Worm (Caenorhabditis elegans) whole organism, young adult: ENCODE data around the gene F10E9.4.

Experiments
- B0019.2 ChIP-seq: fragments of 200-800 bp; sonication (Bioruptor generic); conservative IDR thresholded peaks from 2 replicates; pipeline ENCODE4 v1.3.6; 2022; ENCODE audit warnings: missing genetic modification reagents, missing genetic modification characterization, missing compliant biosample characterization
- B0035.1 ChIP-seq: sonication (generic microtip); optimal IDR thresholded peaks from 2 replicates; lab custom pipeline; 2016; ENCODE audit warnings: missing genetic modification characterization, mild to moderate bottlenecking, missing compliant biosample characterization, missing genotype, missing genetic modification reagents
- F10E7.11 ChIP-seq: sonication (generic microtip); optimal IDR thresholded peaks from 2 replicates; lab custom pipeline; 2017; ENCODE audit warnings: mild to moderate bottlenecking, missing genetic modification characterization, moderate library complexity, missing compliant biosample characterization
- F22D6.2 ChIP-seq: sonication (generic microtip); optimal IDR thresholded peaks from 2 replicates; lab custom pipeline; 2016; ENCODE audit warnings: mild to moderate bottlenecking, missing genetic modification characterization, missing compliant biosample characterization
- F23B12.7 ChIP-seq: sonication (generic microtip); optimal IDR thresholded peaks from 2 replicates; lab custom pipeline; 2017; ENCODE audit warnings: missing genetic modification characterization, mild to moderate bottlenecking, missing compliant biosample characterization, antibody characterized with exemption, moderate library complexity; ENCODE audit not compliant: insufficient read depth
- F37B4.10 ChIP-seq: fragments of 200-800 bp; sonication (Bioruptor generic); IDR thresholded peaks from 2 replicates; pipeline ENCODE4 v1.3.6; 2022; ENCODE audit warnings: missing genetic modification characterization, missing compliant biosample characterization
- F52B5.7 ChIP-seq: sonication (generic microtip); optimal IDR thresholded peaks from 2 replicates; lab custom pipeline; 2016; ENCODE audit warnings: mild to moderate bottlenecking, missing genetic modification characterization, missing compliant biosample characterization
- K12H6.12 ChIP-seq: fragments of 200-800 bp; sonication (Bioruptor generic); optimal IDR thresholded peaks from 2 replicates; lab custom pipeline; 2018; ENCODE audit warnings: mild to moderate bottlenecking, missing genetic modification characterization, missing compliant biosample characterization
- T26A5.8 ChIP-seq: sonication (generic microtip); optimal IDR thresholded peaks from 2 replicates; lab custom pipeline; 2016; ENCODE audit warnings: missing genetic modification characterization, missing compliant biosample characterization
- Y56A3A.18 ChIP-seq: fragments of 200-800 bp; sonication (Bioruptor generic); IDR thresholded peaks from 2 replicates; pipeline ENCODE4 v1.3.6; 2022; ENCODE audit warnings: missing genetic modification reagents, missing genetic modification characterization, missing compliant biosample characterization
- Y79H2A.3 ChIP-seq: fragments of 200-800 bp; sonication (Bioruptor generic); conservative IDR thresholded peaks from 2 replicates; pipeline ENCODE4 v1.3.6; 2022; ENCODE audit warnings: missing genetic modification reagents, missing genetic modification characterization, missing compliant biosample characterization
- ZK185.1 ChIP-seq: sonication (generic microtip); optimal IDR thresholded peaks from 2 replicates; lab custom pipeline; 2016; ENCODE audit warnings: mild to moderate bottlenecking, missing genetic modification characterization, missing compliant biosample characterization; ENCODE audit not compliant: poor library complexity, severe bottlenecking
- aptf-2 ChIP-seq: fragments of 200-800 bp; sonication (Bioruptor generic); conservative IDR thresholded peaks from 2 replicates; pipeline ENCODE4 v1.3.6; 2022; ENCODE audit warnings: missing genetic modification reagents, missing genetic modification characterization, missing compliant biosample characterization
- atf-7 ChIP-seq: sonication (generic microtip); optimal IDR thresholded peaks from 2 replicates; lab custom pipeline; 2017; ENCODE audit warnings: mild to moderate bottlenecking, missing genetic modification characterization, missing compliant biosample characterization
- attf-3 ChIP-seq: fragments of 200-800 bp; sonication (Bioruptor generic); conservative IDR thresholded peaks from 2 replicates; pipeline ENCODE4 v1.3.6; 2022; ENCODE audit warnings: missing genetic modification reagents, missing genetic modification characterization, missing compliant biosample characterization
- attf-6 ChIP-seq: fragments of 200-800 bp; sonication (Bioruptor generic); IDR thresholded peaks from 2 replicates; pipeline ENCODE4 v1.3.6; 2022; ENCODE audit warnings: missing genetic modification reagents, missing genetic modification characterization, missing compliant biosample characterization
- bed-1 ChIP-seq: fragments of 200-800 bp; sonication (Bioruptor generic); IDR thresholded peaks from 2 replicates; pipeline ENCODE4 v1.3.6; 2022; ENCODE audit warnings: missing genetic modification reagents, missing genetic modification characterization, missing compliant biosample characterization
- ccch-3 ChIP-seq: fragments of 200-800 bp; sonication (Bioruptor generic); optimal IDR thresholded peaks from 2 replicates; lab custom pipeline; 2018; ENCODE audit warnings: mild to moderate bottlenecking, missing genetic modification characterization, missing compliant biosample characterization
- ceh-27 ChIP-seq: fragments of 200-800 bp; sonication (Bioruptor generic); optimal IDR thresholded peaks from 2 replicates; lab custom pipeline; 2018; ENCODE audit warnings: mild to moderate bottlenecking, missing genetic modification characterization, moderate library complexity, missing compliant biosample characterization
- ceh-58 ChIP-seq: fragments of 200-800 bp; sonication (Bioruptor generic); IDR thresholded peaks from 2 replicates; pipeline ENCODE4 v1.3.6; 2022; ENCODE audit warnings: missing genetic modification characterization, missing compliant biosample characterization
- egl-18 ChIP-seq: fragments of 200-800 bp; sonication (Bioruptor generic); IDR thresholded peaks from 2 replicates; pipeline ENCODE4 v1.3.6; 2022; ENCODE audit warnings: missing genetic modification reagents, missing genetic modification characterization, missing compliant biosample characterization
- hmg-1.2 ChIP-seq: fragments of 200-800 bp; sonication (Bioruptor generic); IDR thresholded peaks from 2 replicates; pipeline ENCODE4 v1.3.6; 2022; ENCODE audit warnings: missing genetic modification reagents, missing genetic modification characterization, missing compliant biosample characterization
- hmg-20 ChIP-seq: fragments of 200-800 bp; sonication (Bioruptor generic); IDR thresholded peaks from 2 replicates; pipeline ENCODE4 v1.3.6; 2022; ENCODE audit warnings: missing genetic modification reagents, missing genetic modification characterization, missing compliant biosample characterization
- let-526 ChIP-seq: fragments of 200-800 bp; sonication (Bioruptor generic); IDR thresholded peaks from 2 replicates; pipeline ENCODE4 v1.3.6; 2022; ENCODE audit warnings: missing genetic modification reagents, missing genetic modification characterization, missing compliant biosample characterization
- lin-26 ChIP-seq: fragments of 200-800 bp; sonication (Bioruptor generic); IDR thresholded peaks from 2 replicates; pipeline ENCODE4 v1.3.6; 2022; ENCODE audit warnings: missing genetic modification reagents, missing genetic modification characterization, missing compliant biosample characterization
- lin-54 ChIP-seq: fragments of 200-800 bp; sonication (Bioruptor generic); optimal IDR thresholded peaks from 2 replicates; lab custom pipeline; 2018; ENCODE audit warnings: mild to moderate bottlenecking, missing genetic modification characterization, missing compliant biosample characterization
- nhr-27 ChIP-seq: fragments of 200-800 bp; sonication (Bioruptor generic); optimal IDR thresholded peaks from 2 replicates; lab custom pipeline; 2018; ENCODE audit warnings: mild to moderate bottlenecking, missing genetic modification characterization, moderate library complexity, missing compliant biosample characterization
- nhr-80 ChIP-seq: sonication (generic microtip); optimal IDR thresholded peaks from 2 replicates; lab custom pipeline; 2016; ENCODE audit warnings: missing genetic modification characterization, missing compliant biosample characterization
- sea-2 ChIP-seq: fragments of 200-800 bp; sonication (Bioruptor generic); IDR thresholded peaks from 2 replicates; pipeline ENCODE4 v1.3.6; 2022; ENCODE audit warnings: missing genetic modification characterization, missing compliant biosample characterization
- snpc-1.1 ChIP-seq: sonication (generic microtip); optimal IDR thresholded peaks from 2 replicates; lab custom pipeline; 2017; ENCODE audit warnings: missing genetic modification characterization, mild to moderate bottlenecking, missing compliant biosample characterization, antibody characterized with exemption, moderate library complexity, missing genotype, missing genetic modification reagents; ENCODE audit not compliant: insufficient read depth
- snpc-1.3 ChIP-seq: sonication (generic microtip); optimal IDR thresholded peaks from 2 replicates; lab custom pipeline; 2017; ENCODE audit warnings: missing genetic modification characterization, mild to moderate bottlenecking, missing compliant biosample characterization, antibody characterized with exemption, moderate library complexity, missing genotype, missing genetic modification reagents; ENCODE audit not compliant: insufficient read depth
- snpc-3.4 ChIP-seq: sonication (generic microtip); optimal IDR thresholded peaks from 2 replicates; lab custom pipeline; 2017; ENCODE audit warnings: missing genetic modification characterization, mild to moderate bottlenecking, missing compliant biosample characterization, antibody characterized with exemption, moderate library complexity, missing genotype, missing genetic modification reagents
- somi-1 ChIP-seq: fragments of 200-800 bp; sonication (Bioruptor generic); optimal IDR thresholded peaks from 2 replicates; lab custom pipeline; 2018; ENCODE audit warnings: mild to moderate bottlenecking, missing genetic modification characterization, missing compliant biosample characterization
- ztf-18 ChIP-seq: sonication (generic microtip); optimal IDR thresholded peaks from 2 replicates; lab custom pipeline; 2016; ENCODE audit warnings: missing genotype, mild to moderate bottlenecking, missing genetic modification characterization, missing compliant biosample characterization
- ztf-3 ChIP-seq: fragments of 200-800 bp; sonication (Bioruptor generic); optimal IDR thresholded peaks from 2 replicates; lab custom pipeline; 2018; ENCODE audit warnings: mild to moderate bottlenecking, missing genetic modification characterization, missing compliant biosample characterization

The F10E9.4 gene

ce11 chrIII:8283525-8283924 is 24.8 kb upstream of the F10E9.4 start:
- TF ChIP-seq ztf-3 (GFP tag; lab: Kevin White, UChicago) (no peak), atf-7 (tag; lab: Kevin White, UChicago) (no peak), F52B5.7 (no peak), attf-6 (GFP tag; lab: Robert Waterston, UW) (no peak), let-526 (GFP tag; lab: Robert Waterston, UW) (no peak), somi-1 (GFP tag; lab: Kevin White, UChicago) (no peak), nhr-27 (no peak), B0035.1 (no peak), lin-54 (no peak), T26A5.8 (tag; lab: Kevin White, UChicago) (no peak), lin-26 (GFP tag; lab: Robert Waterston, UW) (no peak), attf-3 (GFP tag; lab: Robert Waterston, UW) (no peak), ZK185.1 (tag; lab: Kevin White, UChicago) (no peak), ceh-58 (GFP tag; lab: Robert Waterston, UW) (no peak), Y79H2A.3 (GFP tag; lab: Robert Waterston, UW) (no peak)

ce11 chrIII:8286003-8286402 is 22.3 kb upstream of the F10E9.4 start:
- TF ChIP-seq hmg-20 (GFP tag; lab: Robert Waterston, UW) (no peak), ceh-27 (GFP tag; lab: Kevin White, UChicago) (peak; percentile 18)

- TF ChIP-seq nhr-80 (tag; lab: Kevin White, UChicago) = no peak
- TF ChIP-seq F10E7.11 (tag; lab: Kevin White, UChicago) = no peak
- no peak for TF ChIP-seq attf-3 (GFP tag; lab: Robert Waterston, UW)
- TF ChIP-seq F22D6.2 (tag; lab: Kevin White, UChicago) = no peak
- TF ChIP-seq aptf-2 = no peak
- no peak for TF ChIP-seq F23B12.7 (tag; lab: Kevin White, UChicago)
- no peak for TF ChIP-seq B0019.2 (GFP tag; lab: Robert Waterston, UW)
- no peak for TF ChIP-seq F52B5.7
- no peak for TF ChIP-seq egl-18
- TF ChIP-seq Y56A3A.18 (GFP tag; lab: Robert Waterston, UW) = no peak
- no peak for TF ChIP-seq ztf-18 (tag; lab: Kevin White, UChicago)
- no peak for TF ChIP-seq snpc-1.1 (tag; lab: Kevin White, UChicago)
- TF ChIP-seq sea-2 (GFP tag; lab: Robert Waterston, UW) = no peak
- no peak for TF ChIP-seq F37B4.10 (GFP tag; lab: Robert Waterston, UW)
Measured at ce11 chrIII:8286824-8287223, 21.5 kb upstream of the F10E9.4 start.

ce11 chrIII:8287519-8287918 is 20.8 kb upstream of the F10E9.4 start:
- TF ChIP-seq K12H6.12 (tag; lab: Kevin White, UChicago) (peak; percentile 46), hmg-1.2 (GFP tag; lab: Robert Waterston, UW) (0 out of 2 replicates have a peak, but pooled peaks have one; percentile 15), snpc-1.3 (tag; lab: Kevin White, UChicago) (no peak), ccch-3 (GFP tag; lab: Kevin White, UChicago) (no peak), F52B5.7 (no peak), snpc-3.4 (tag; lab: Kevin White, UChicago) (no peak), bed-1 (GFP tag; lab: Robert Waterston, UW) (no peak)
- TF ChIP-seq, all 124 proteins: peak for 2
